Worm (Caenorhabditis elegans): ENCODE results near the gene pgap-3.

The pgap-3 gene

ce11 chrV:6033512-6033911 lies 14.2 kb downstream of the pgap-3 start:
- no peak for TF ChIP-seq lin-11 (tag; optimal IDR thresholded peaks at IDR 0.05)
- TF ChIP-seq F13H6.1 (tag; optimal IDR thresholded peaks at IDR 0.05) = peak; percentile 37
- no peak for TF ChIP-seq mdl-1 (tag; optimal IDR thresholded peaks at IDR 0.05)
- peak; percentile 65 for TF ChIP-seq C34F6.9 (tag; optimal IDR thresholded peaks at IDR 0.05)
- peak; percentile 58 for TF ChIP-seq zag-1 (tag; optimal IDR thresholded peaks at IDR 0.05)
- TF ChIP-seq lin-13 (GFP tag; optimal IDR thresholded peaks at IDR 0.05) = no peak
- no peak for TF ChIP-seq ztf-1 (GFP tag; conservative IDR thresholded peaks at IDR 0.05)
- TF ChIP-seq Y55F3AM.14 (GFP tag; optimal IDR thresholded peaks at IDR 0.05) = no peak
- peak; percentile 56 for TF ChIP-seq nhr-129 (tag; optimal IDR thresholded peaks at IDR 0.05)
- no peak for TF ChIP-seq nhr-25 (tag; optimal IDR thresholded peaks at IDR 0.05)
- no peak for TF ChIP-seq unc-62 (GFP tag; optimal IDR thresholded peaks at IDR 0.05)
- TF ChIP-seq mab-5 (tag; optimal IDR thresholded peaks at IDR 0.05) = peak; percentile 53
- TF ChIP-seq crh-2 (tag; optimal IDR thresholded peaks at IDR 0.05) = peak; percentile 23
- peak in 1 of 2 experiments; percentile 51 for TF ChIP-seq lsy-2 (tag; optimal IDR thresholded peaks at IDR 0.05)
- no peak for TF ChIP-seq unc-39 (tag; optimal IDR thresholded peaks at IDR 0.05)
- peak; percentile 1 for TF ChIP-seq sma-9 (GFP tag; optimal IDR thresholded peaks at IDR 0.05)
- no peak for TF ChIP-seq sma-9 (tag; optimal IDR thresholded peaks at IDR 0.05)
- TF ChIP-seq ama-1 (optimal IDR thresholded peaks at IDR 0.05) = no peak

ce11 chrV:6031585-6031984 lies 16.1 kb downstream of the pgap-3 start:
- TF ChIP-seq C34F6.9 (tag; optimal IDR thresholded peaks at IDR 0.05) (no peak), sma-9 (GFP tag; optimal IDR thresholded peaks at IDR 0.05) (peak; percentile 67), sma-9 (tag; optimal IDR thresholded peaks at IDR 0.05) (no peak)

DNA sequence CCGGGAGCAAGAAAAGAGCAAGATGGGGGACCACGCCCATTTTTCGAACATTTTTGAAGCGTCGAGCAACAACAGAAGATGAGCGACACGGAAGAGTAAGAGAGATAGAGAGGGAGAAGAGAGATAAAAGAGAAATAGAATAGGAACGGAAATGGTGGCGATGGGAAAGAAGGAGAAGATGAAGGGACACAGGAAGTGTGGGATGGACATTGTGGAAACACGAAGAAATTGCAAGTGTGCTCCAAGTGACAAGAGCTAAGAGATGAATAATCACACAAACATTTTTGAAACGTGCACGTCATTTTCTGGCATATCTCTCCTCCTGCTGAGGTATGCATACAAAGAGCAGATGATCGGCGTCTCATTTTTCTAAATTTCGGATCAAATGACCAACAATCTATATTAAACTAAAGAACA lies 17.2 kb downstream of the pgap-3 start:
- TF ChIP-seq ztf-11 (tag; optimal IDR thresholded peaks at IDR 0.05) (no peak), ZK546.5 (tag; optimal IDR thresholded peaks at IDR 0.05) (no peak), snpc-4 (tag; optimal IDR thresholded peaks at IDR 0.05) (peak; percentile 29), blmp-1 (tag; optimal IDR thresholded peaks at IDR 0.05; ENCODE audit: insufficient read depth) (no peak), ama-1 (optimal IDR thresholded peaks at IDR 0.05) (no peak), nhr-10 (tag; optimal IDR thresholded peaks at IDR 0.05) (no peak), peb-1 (tag; optimal IDR thresholded peaks at IDR 0.05) (no peak), ztf-1 (GFP tag; conservative IDR thresholded peaks at IDR 0.05) (no peak), ceh-16 (tag; optimal IDR thresholded peaks at IDR 0.05) (no peak), sma-3 (GFP tag; optimal IDR thresholded peaks at IDR 0.05) (no peak), elt-3 (tag; optimal IDR thresholded peaks at IDR 0.05) (no peak), nhr-12 (tag; optimal IDR thresholded peaks at IDR 0.05) (no peak), ztf-4 (tag; optimal IDR thresholded peaks at IDR 0.05) (peak; percentile 18), nhr-25 (tag; optimal IDR thresholded peaks at IDR 0.05) (no peak), lin-11 (tag; optimal IDR thresholded peaks at IDR 0.05) (no peak), ceh-82 (tag; optimal IDR thresholded peaks at IDR 0.05) (no peak), unc-39 (tag; optimal IDR thresholded peaks at IDR 0.05) (no peak), alr-1 (tag; optimal IDR thresholded peaks at IDR 0.05) (no peak), lsy-2 (tag; optimal IDR thresholded peaks at IDR 0.05) (peak in 1 of 2 experiments; percentile 58), nhr-6 (tag; optimal IDR thresholded peaks at IDR 0.05) (peak; percentile 51), mdl-1 (tag; optimal IDR thresholded peaks at IDR 0.05) (peak in 1 of 2 experiments; percentile 64), aly-2 (tag; optimal IDR thresholded peaks at IDR 0.05) (no peak), sma-9 (GFP tag; optimal IDR thresholded peaks at IDR 0.05) (peak; percentile 84), sma-9 (tag; optimal IDR thresholded peaks at IDR 0.05) (no peak), skn-1 (tag; optimal IDR thresholded peaks at IDR 0.05) (no peak), elt-1 (tag; optimal IDR thresholded peaks at IDR 0.05) (no peak), mbf-1 (tag; optimal IDR thresholded peaks at IDR 0.05) (no peak), R02D3.7 (tag; optimal IDR thresholded peaks at IDR 0.05) (no peak), lin-13 (GFP tag; optimal IDR thresholded peaks at IDR 0.05) (peak; percentile 19), fos-1 (tag; optimal IDR thresholded peaks at IDR 0.05) (no peak), crh-2 (tag; optimal IDR thresholded peaks at IDR 0.05) (peak; percentile 35), unc-55 (GFP tag; optimal IDR thresholded peaks at IDR 0.05) (peak; percentile 52), nhr-23 (tag; optimal IDR thresholded peaks at IDR 0.05) (no peak), nhr-77 (tag; optimal IDR thresholded peaks at IDR 0.05) (no peak), lin-39 (tag; optimal IDR thresholded peaks at IDR 0.05) (no peak), unc-62 (GFP tag; optimal IDR thresholded peaks at IDR 0.05) (no peak), nhr-11 (tag; optimal IDR thresholded peaks at IDR 0.05) (no peak), C34F6.9 (tag; optimal IDR thresholded peaks at IDR 0.05) (peak; percentile 69), mab-5 (tag; optimal IDR thresholded peaks at IDR 0.05) (no peak), egl-27 (tag; optimal IDR thresholded peaks at IDR 0.05) (peak; percentile 57), zag-1 (tag; optimal IDR thresholded peaks at IDR 0.05) (peak; percentile 15), dmd-4 (tag; optimal IDR thresholded peaks at IDR 0.05) (no peak), gmeb-1 (tag; optimal IDR thresholded peaks at IDR 0.05) (no peak), nhr-237 (tag; optimal IDR thresholded peaks at IDR 0.05) (no peak), Y55F3AM.14 (GFP tag; optimal IDR thresholded peaks at IDR 0.05) (no peak), nhr-21 (tag; optimal IDR thresholded peaks at IDR 0.05) (no peak), sem-4 (tag; optimal IDR thresholded peaks at IDR 0.05) (peak; percentile 48), nhr-129 (tag; optimal IDR thresholded peaks at IDR 0.05) (peak; percentile 38)

Measured in whole organism, L2 larva.